Worm (Caenorhabditis elegans) whole organism, midembryonic: Measurements from ENCODE around the gene nhr-126.

ENCODE experiments used
- T22C8.4 ChIP-seq: fragments of 200-800 bp; sonication (Bioruptor generic); IDR thresholded peaks from 2 replicates; pipeline ENCODE4 v1.3.6; 2022; ENCODE audit warnings: missing genetic modification characterization, missing compliant biosample characterization
- cog-1 ChIP-seq: sonication (generic microtip); optimal IDR thresholded peaks from 2 replicates; lab custom pipeline; 2016; ENCODE audit warnings: missing genetic modification characterization, missing compliant biosample characterization
- flt-1 ChIP-seq: fragments of 200-800 bp; sonication (Bioruptor generic); IDR thresholded peaks from 2 replicates; pipeline ENCODE4 v1.3.6; 2022; ENCODE audit warnings: missing genetic modification characterization, missing compliant biosample characterization
- klf-2 ChIP-seq: fragments of 200-800 bp; sonication (Bioruptor generic); conservative IDR thresholded peaks from 2 replicates; pipeline ENCODE4 v1.3.6; 2022; ENCODE audit warnings: missing genetic modification reagents, missing genetic modification characterization, missing compliant biosample characterization
- med-1 ChIP-seq: sonication (generic microtip); optimal IDR thresholded peaks from 2 replicates; lab custom pipeline; 2017; ENCODE audit warnings: missing genetic modification characterization, mild to moderate bottlenecking, missing compliant biosample characterization, antibody characterized with exemption, missing genetic modification reagents; ENCODE audit not compliant: insufficient read depth
- ref-1 ChIP-seq: fragments of 200-800 bp; sonication (Bioruptor generic); conservative IDR thresholded peaks from 2 replicates; pipeline ENCODE4 v1.3.6; 2022; ENCODE audit warnings: missing genetic modification reagents, missing genetic modification characterization, missing compliant biosample characterization
- tab-1 ChIP-seq: fragments of 200-800 bp; sonication (Bioruptor generic); IDR thresholded peaks from 2 replicates; pipeline ENCODE4 v1.3.6; 2022; ENCODE audit warnings: missing genetic modification characterization, missing compliant biosample characterization
- ztf-23 ChIP-seq: fragments of 200-800 bp; sonication (Bioruptor generic); IDR thresholded peaks from 2 replicates; pipeline ENCODE4 v1.3.6; 2022; ENCODE audit warnings: missing genetic modification reagents, missing genetic modification characterization, missing compliant biosample characterization
- ztf-29 ChIP-seq: fragments of 200-800 bp; sonication (Bioruptor generic); IDR thresholded peaks from 2 replicates; pipeline ENCODE4 v1.3.6; 2022; ENCODE audit warnings: missing genetic modification reagents, missing genetic modification characterization, missing compliant biosample characterization

The nhr-126 gene

ce11 chrV:2274253-2274892 lies 45.5 kb downstream of the nhr-126 start, which contains the start of the genes Y5H2A.4 and abu-4:
Gene Y5H2A.4 (minus strand): TSS chrV:2274353.
Gene abu-4 (plus strand): TSS chrV:2274842.
- no peak for TF ChIP-seq T22C8.4
- no peak for TF ChIP-seq klf-2 (GFP tag; lab: Robert Waterston, UW)
- TF ChIP-seq ref-1, result no peak
- TF ChIP-seq med-1 (GFP tag; lab: Kevin White, UChicago), result no peak
- no peak for TF ChIP-seq ztf-29
- TF ChIP-seq ztf-23 (GFP tag; lab: Robert Waterston, UW), result no peak
- TF ChIP-seq tab-1 (GFP tag; lab: Robert Waterston, UW), result no peak
- no peak for TF ChIP-seq cog-1 (tag; lab: Kevin White, UChicago)
- TF ChIP-seq flt-1 (GFP tag; lab: Robert Waterston, UW), result no peak

ce11 chrV:2277260-2277659 lies 48.4 kb downstream of the nhr-126 start:
- TF ChIP-seq ztf-23 (GFP tag; lab: Robert Waterston, UW) (no peak), cog-1 (tag; lab: Kevin White, UChicago) (no peak), flt-1 (GFP tag; lab: Robert Waterston, UW) (no peak), klf-2 (GFP tag; lab: Robert Waterston, UW) (no peak), ztf-29 (no peak), ref-1 (no peak), T22C8.4 (no peak), tab-1 (GFP tag; lab: Robert Waterston, UW) (no peak), med-1 (GFP tag; lab: Kevin White, UChicago) (no peak)

- TF ChIP-seq ztf-29 (no peak), ref-1 (no peak), T22C8.4 (no peak), flt-1 (GFP tag; lab: Robert Waterston, UW) (no peak), cog-1 (tag; lab: Kevin White, UChicago) (no peak), klf-2 (GFP tag; lab: Robert Waterston, UW) (no peak), tab-1 (GFP tag; lab: Robert Waterston, UW) (no peak)
Observed at ce11 chrV:2278052-2278451, 49.2 kb downstream of the nhr-126 start, which contains the start of gene nhr-59. Gene nhr-59 (minus strand): TSS chrV:2278265.

- TF ChIP-seq ztf-29 (no peak), cog-1 (tag; lab: Kevin White, UChicago) (peak; percentile 67)
Observed at ce11 chrV:2278543-2278942, 49.7 kb downstream of the nhr-126 start, which contains the start of gene fbxa-137. Gene fbxa-137 (plus strand): TSS chrV:2278816.
